Worm (Caenorhabditis elegans): ENCODE measurements around the gene oct-2.
A peak's percentile ranks its signal among the peaks of the same experiment; 100 is the strongest.

The oct-2 gene

DNA sequence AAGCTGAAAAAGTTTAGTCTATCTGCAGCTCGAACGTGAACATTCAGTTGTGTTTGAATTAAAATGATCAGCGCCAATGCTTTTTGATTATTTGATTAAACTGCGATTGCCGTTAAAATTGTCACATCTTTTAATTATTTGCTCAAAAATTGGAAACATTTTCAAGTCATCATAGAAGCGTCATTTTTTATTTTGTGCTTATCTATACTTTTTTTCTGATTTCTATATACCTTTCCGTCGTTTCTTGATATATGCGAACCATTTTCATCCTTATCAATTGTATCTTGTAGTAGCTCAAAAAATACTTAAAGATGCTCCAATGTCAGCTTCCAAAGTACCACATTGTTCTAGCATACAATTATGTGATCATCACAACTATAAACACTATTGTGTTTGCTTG is 5.0 kb downstream of the oct-2 start:
- TF ChIP-seq med-1 (GFP tag; optimal IDR thresholded peaks at IDR 0.05; ENCODE audit: insufficient read depth) (no peak), flt-1 (GFP tag; IDR thresholded peaks at IDR 0.05) (no peak), T22C8.4 (GFP tag; IDR thresholded peaks at IDR 0.05) (no peak), ref-1 (GFP tag; conservative IDR thresholded peaks at IDR 0.05) (no peak), tab-1 (GFP tag; IDR thresholded peaks at IDR 0.05) (no peak), klf-2 (GFP tag; conservative IDR thresholded peaks at IDR 0.05) (no peak), ztf-29 (GFP tag; IDR thresholded peaks at IDR 0.05) (no peak), ztf-23 (GFP tag; IDR thresholded peaks at IDR 0.05) (no peak), cog-1 (tag; optimal IDR thresholded peaks at IDR 0.05) (no peak)

ce11 chrX:11351856-11352255 is 5.6 kb downstream of the oct-2 start, which contains the start of gene pgp-3:
TSS of gene pgp-3 (plus strand) at chrX:11352156.
- TF ChIP-seq cog-1 (tag; optimal IDR thresholded peaks at IDR 0.05) (no peak), T22C8.4 (GFP tag; IDR thresholded peaks at IDR 0.05) (no peak), flt-1 (GFP tag; IDR thresholded peaks at IDR 0.05) (no peak), klf-2 (GFP tag; conservative IDR thresholded peaks at IDR 0.05) (no peak), ztf-29 (GFP tag; IDR thresholded peaks at IDR 0.05) (no peak), med-1 (GFP tag; optimal IDR thresholded peaks at IDR 0.05; ENCODE audit: insufficient read depth) (no peak), tab-1 (GFP tag; IDR thresholded peaks at IDR 0.05) (no peak), ref-1 (GFP tag; conservative IDR thresholded peaks at IDR 0.05) (no peak), ztf-23 (GFP tag; IDR thresholded peaks at IDR 0.05) (no peak)

- TF ChIP-seq T22C8.4 (GFP tag; IDR thresholded peaks at IDR 0.05) = no peak
- TF ChIP-seq ref-1 (GFP tag; conservative IDR thresholded peaks at IDR 0.05) = no peak
- no peak for TF ChIP-seq flt-1 (GFP tag; IDR thresholded peaks at IDR 0.05)
- TF ChIP-seq tab-1 (GFP tag; IDR thresholded peaks at IDR 0.05) = no peak
- no peak for TF ChIP-seq ztf-29 (GFP tag; IDR thresholded peaks at IDR 0.05)
- no peak for TF ChIP-seq med-1 (GFP tag; optimal IDR thresholded peaks at IDR 0.05; ENCODE audit: insufficient read depth)
- no peak for TF ChIP-seq klf-2 (GFP tag; conservative IDR thresholded peaks at IDR 0.05)
- no peak for TF ChIP-seq cog-1 (tag; optimal IDR thresholded peaks at IDR 0.05)
- no peak for TF ChIP-seq ztf-23 (GFP tag; IDR thresholded peaks at IDR 0.05)
Observed at ce11 chrX:11355856-11356255, 9.6 kb downstream of the oct-2 start.

ce11 chrX:11357516-11357915 is 11.3 kb downstream of the oct-2 start, which contains the start of gene pgp-4:
TSS of gene pgp-4 (plus strand) at chrX:11357816.
- TF ChIP-seq ztf-29 (GFP tag; IDR thresholded peaks at IDR 0.05) (no peak), cog-1 (tag; optimal IDR thresholded peaks at IDR 0.05) (no peak), klf-2 (GFP tag; conservative IDR thresholded peaks at IDR 0.05) (no peak)

ce11 chrX:11364914-11365313 is 18.7 kb downstream of the oct-2 start:
- no peak for TF ChIP-seq flt-1 (GFP tag; IDR thresholded peaks at IDR 0.05)
- no peak for TF ChIP-seq T22C8.4 (GFP tag; IDR thresholded peaks at IDR 0.05)
- no peak for TF ChIP-seq tab-1 (GFP tag; IDR thresholded peaks at IDR 0.05)
- no peak for TF ChIP-seq ztf-29 (GFP tag; IDR thresholded peaks at IDR 0.05)

- no peak for TF ChIP-seq med-1 (GFP tag; optimal IDR thresholded peaks at IDR 0.05; ENCODE audit: insufficient read depth)
- no peak for TF ChIP-seq tab-1 (GFP tag; IDR thresholded peaks at IDR 0.05)
- TF ChIP-seq flt-1 (GFP tag; IDR thresholded peaks at IDR 0.05) = 0 out of 2 replicates have a peak, but pooled peaks have one; percentile 30
- no peak for TF ChIP-seq ztf-29 (GFP tag; IDR thresholded peaks at IDR 0.05)
- TF ChIP-seq klf-2 (GFP tag; conservative IDR thresholded peaks at IDR 0.05) = no peak
- no peak for TF ChIP-seq ztf-23 (GFP tag; IDR thresholded peaks at IDR 0.05)
- TF ChIP-seq T22C8.4 (GFP tag; IDR thresholded peaks at IDR 0.05) = peak; percentile 56; the same call in 1 of the 2 replicates
Observed at ce11 chrX:11365995-11366394, 19.7 kb downstream of the oct-2 start.

DNA sequence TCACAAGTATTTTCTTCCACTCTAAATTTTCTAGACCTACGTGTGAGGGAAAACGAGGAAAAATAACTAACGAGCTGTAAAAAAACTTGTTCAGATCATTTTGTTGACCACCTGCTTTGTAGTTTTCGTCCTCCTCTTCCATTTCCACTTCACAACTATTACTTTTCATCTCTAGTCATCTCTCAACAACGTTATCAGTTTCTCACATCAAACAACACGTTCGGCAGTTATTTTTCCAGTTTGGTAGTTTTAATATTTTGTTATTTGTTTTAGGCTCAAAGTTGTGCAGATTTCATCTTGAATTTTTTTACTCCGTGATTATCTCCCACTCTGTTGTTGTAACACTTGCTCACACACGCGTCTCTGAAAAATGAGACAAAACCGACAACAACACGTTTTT is 20.8 kb downstream of the oct-2 start:
- TF ChIP-seq ztf-29 (GFP tag; IDR thresholded peaks at IDR 0.05) (no peak), flt-1 (GFP tag; IDR thresholded peaks at IDR 0.05) (no peak), klf-2 (GFP tag; conservative IDR thresholded peaks at IDR 0.05) (no peak)

- TF ChIP-seq cog-1 (tag; optimal IDR thresholded peaks at IDR 0.05) (no peak), tab-1 (GFP tag; IDR thresholded peaks at IDR 0.05) (0 out of 2 replicates have a peak, but pooled peaks have one; percentile 10)
Observed at ce11 chrX:11367640-11368039, 21.4 kb downstream of the oct-2 start.

- TF ChIP-seq ztf-23 (GFP tag; IDR thresholded peaks at IDR 0.05) (no peak), cog-1 (tag; optimal IDR thresholded peaks at IDR 0.05) (no peak), tab-1 (GFP tag; IDR thresholded peaks at IDR 0.05) (no peak), klf-2 (GFP tag; conservative IDR thresholded peaks at IDR 0.05) (no peak), med-1 (GFP tag; optimal IDR thresholded peaks at IDR 0.05; ENCODE audit: insufficient read depth) (no peak), ztf-29 (GFP tag; IDR thresholded peaks at IDR 0.05) (no peak), flt-1 (GFP tag; IDR thresholded peaks at IDR 0.05) (no peak), T22C8.4 (GFP tag; IDR thresholded peaks at IDR 0.05) (no peak), ref-1 (GFP tag; conservative IDR thresholded peaks at IDR 0.05) (no peak)
Observed at ce11 chrX:11368417-11368816, 22.2 kb downstream of the oct-2 start, which contains the start of gene ttyh-1. TSS of gene ttyh-1 (plus strand) at chrX:11368717.

ce11 chrX:11368845-11369244 is 22.6 kb downstream of the oct-2 start:
- TF ChIP-seq cog-1 (tag; optimal IDR thresholded peaks at IDR 0.05) = peak; percentile 73
- TF ChIP-seq med-1 (GFP tag; optimal IDR thresholded peaks at IDR 0.05; ENCODE audit: insufficient read depth) = no peak
- TF ChIP-seq flt-1 (GFP tag; IDR thresholded peaks at IDR 0.05) = 0 out of 2 replicates have a peak, but pooled peaks have one; percentile 13

DNA sequence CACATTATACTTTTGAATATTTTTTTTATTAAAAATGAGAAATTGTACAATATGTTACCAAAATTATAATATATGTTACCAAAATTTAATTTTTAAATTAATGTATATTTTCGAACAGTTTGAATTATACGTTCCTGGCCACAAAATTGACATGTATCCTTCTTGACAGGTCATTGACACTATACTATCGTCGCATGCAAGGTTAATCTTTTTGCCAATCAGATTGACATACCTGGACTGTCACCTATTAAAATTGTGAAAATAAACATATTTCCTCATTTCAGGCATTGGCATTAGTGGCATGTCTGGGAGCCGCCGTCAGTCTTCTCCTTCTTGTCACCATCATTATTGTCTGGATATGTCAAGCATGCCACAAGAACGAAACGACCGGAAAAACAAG is 23.8 kb downstream of the oct-2 start:
- TF ChIP-seq tab-1 (GFP tag; IDR thresholded peaks at IDR 0.05) = no peak
- TF ChIP-seq T22C8.4 (GFP tag; IDR thresholded peaks at IDR 0.05) = no peak
- TF ChIP-seq ztf-29 (GFP tag; IDR thresholded peaks at IDR 0.05) = no peak
- TF ChIP-seq cog-1 (tag; optimal IDR thresholded peaks at IDR 0.05) = no peak
- no peak for TF ChIP-seq ztf-23 (GFP tag; IDR thresholded peaks at IDR 0.05)
- no peak for TF ChIP-seq flt-1 (GFP tag; IDR thresholded peaks at IDR 0.05)
